Fruit fly (Drosophila melanogaster): ENCODE results near the gene CG34241.
A peak's percentile ranks its signal among the peaks of the same experiment; 100 is the strongest.

Gene CG34241

dm6 chr3L:12124138-12124583 lies 3.6 kb upstream of the CG34241 start (continued):
- TF ChIP-seq kah (GFP tag; optimal IDR thresholded peaks at IDR 0.05) = peak; percentile 74
- no peak for TF ChIP-seq Bteb2 (GFP tag; optimal IDR thresholded peaks at IDR 0.05)
- TF ChIP-seq Oli (tag; optimal IDR thresholded peaks at IDR 0.05) = no peak
- no peak for TF ChIP-seq CG14050 (GFP tag; IDR thresholded peaks at IDR 0.05)
- TF ChIP-seq NFAT (GFP tag; IDR thresholded peaks at IDR 0.05) = peak; percentile 54; the same call in 1 of the 2 replicates
- no peak for TF ChIP-seq CG10959 (GFP tag; IDR thresholded peaks at IDR 0.05)
- no peak for TF ChIP-seq psq (GFP tag; optimal IDR thresholded peaks at IDR 0.05)
- TF ChIP-seq gsb (GFP tag; IDR thresholded peaks at IDR 0.05) = no peak
- TF ChIP-seq Asciz (GFP tag; optimal IDR thresholded peaks at IDR 0.05) = no peak
- TF ChIP-seq CG8359 (GFP tag; optimal IDR thresholded peaks at IDR 0.05; ENCODE audit: borderline replicate concordance) = no peak
- no peak for TF ChIP-seq CG6272 (GFP tag; IDR thresholded peaks at IDR 0.05)
- peak; percentile 35 for TF ChIP-seq dm (GFP tag; optimal IDR thresholded peaks at IDR 0.05)
- peak; percentile 53 for TF ChIP-seq CG14441 (GFP tag; IDR thresholded peaks at IDR 0.05)
- TF ChIP-seq gem (tag; optimal IDR thresholded peaks at IDR 0.05) = no peak
- TF ChIP-seq jing (GFP tag; optimal IDR thresholded peaks at IDR 0.05) = no peak
- peak; percentile 42 for TF ChIP-seq pzg (GFP tag; optimal IDR thresholded peaks at IDR 0.05)
- TF ChIP-seq dimm (GFP tag; IDR thresholded peaks at IDR 0.05) = no peak
- no peak for TF ChIP-seq CG13894 (tag; optimal IDR thresholded peaks at IDR 0.05)
- peak; percentile 54; the same call in 1 of the 3 replicates for TF ChIP-seq Dbx (GFP tag; IDR thresholded peaks at IDR 0.05)
- TF ChIP-seq pita (GFP tag; optimal IDR thresholded peaks at IDR 0.05) = no peak
- peak; percentile 68 for TF ChIP-seq nom (GFP tag; optimal IDR thresholded peaks at IDR 0.05)
- peak; percentile 9 for TF ChIP-seq CG14710 (tag; optimal IDR thresholded peaks at IDR 0.05)
- TF ChIP-seq ci (GFP tag; IDR thresholded peaks at IDR 0.05) = peak; percentile 66
- peak; percentile 40 for TF ChIP-seq CG17829 (tag; optimal IDR thresholded peaks at IDR 0.05)
- TF ChIP-seq CG11723 (GFP tag; optimal IDR thresholded peaks at IDR 0.05) = no peak
- no peak for TF ChIP-seq CG18011 (GFP tag; optimal IDR thresholded peaks at IDR 0.05)
- peak; percentile 36 for TF ChIP-seq CG17385 (GFP tag; optimal IDR thresholded peaks at IDR 0.05)
- peak; percentile 28 for TF ChIP-seq sqz (GFP tag; optimal IDR thresholded peaks at IDR 0.05)
- TF ChIP-seq sob (GFP tag; IDR thresholded peaks at IDR 0.05) = peak; percentile 41; the same call in 1 of the 2 replicates
- TF ChIP-seq gro (GFP tag; optimal IDR thresholded peaks at IDR 0.05) = peak; percentile 11
- no peak for TF ChIP-seq CG31441 (GFP tag; IDR thresholded peaks at IDR 0.05)
- TF ChIP-seq dpn (GFP tag; optimal IDR thresholded peaks at IDR 0.05) = no peak
- TF ChIP-seq chn (GFP tag; optimal IDR thresholded peaks at IDR 0.05) = peak; percentile 76
- peak in 1 of 2 experiments; percentile 18 for TF ChIP-seq Pdp1 (GFP tag; optimal IDR thresholded peaks at IDR 0.05)
- TF ChIP-seq Vsx1 (GFP tag; optimal IDR thresholded peaks at IDR 0.05) = peak; percentile 40
- no peak for TF ChIP-seq CG15269 (tag; optimal IDR thresholded peaks at IDR 0.05)
- TF ChIP-seq HLH3B (GFP tag; IDR thresholded peaks at IDR 0.05) = no peak
- no peak for TF ChIP-seq CG14965 (GFP tag; optimal IDR thresholded peaks at IDR 0.05; ENCODE audit: borderline replicate concordance)
- peak; percentile 100 for TF ChIP-seq sug (tag; optimal IDR thresholded peaks at IDR 0.05)
- TF ChIP-seq Hr78 (GFP tag; optimal IDR thresholded peaks at IDR 0.05) = no peak
- TF ChIP-seq CG32767 (GFP tag; IDR thresholded peaks at IDR 0.05) = peak; percentile 86
- no peak for TF ChIP-seq dysf (GFP tag; IDR thresholded peaks at IDR 0.05)
- TF ChIP-seq Taf1 (GFP tag; IDR thresholded peaks at IDR 0.05) = peak; percentile 10; the same call in 1 of the 2 replicates
- peak; percentile 88 for TF ChIP-seq CG12071 (GFP tag; optimal IDR thresholded peaks at IDR 0.05)
- TF ChIP-seq CG13296 (GFP tag; optimal IDR thresholded peaks at IDR 0.05) = peak; percentile 30
- TF ChIP-seq crol (GFP tag; IDR thresholded peaks at IDR 0.05) = peak; percentile 98
- TF ChIP-seq ara (GFP tag; IDR thresholded peaks at IDR 0.05) = 0 out of 2 replicates have a peak, but pooled peaks have one; percentile 23
- peak; percentile 93 for TF ChIP-seq sd (tag; optimal IDR thresholded peaks at IDR 0.05)
- peak; percentile 33; the same call in 1 of the 2 replicates for TF ChIP-seq onecut (GFP tag; IDR thresholded peaks at IDR 0.05)
- TF ChIP-seq bbx (GFP tag; IDR thresholded peaks at IDR 0.05; ENCODE audit: partially characterized antibody) = peak; percentile 57; the same call in 1 of the 2 replicates
